Fruit fly (Drosophila melanogaster) whole organism, embryonic: ENCODE results near the gene Ubi-p63E.

ENCODE experiments used
- Bdp1 ChIP-seq: fragments of 200-800 bp; sonication (Bioruptor generic); optimal IDR thresholded peaks from 3 replicates; lab custom pipeline; 2016; ENCODE audit warnings: missing biosample characterization, missing genetic modification characterization
- CG10147 ChIP-seq: fragments of 200-800 bp; sonication (Bioruptor generic); optimal IDR thresholded peaks from 2 replicates; lab custom pipeline; 2019; ENCODE audit warnings: missing biosample characterization, mild to moderate bottlenecking, missing genetic modification characterization, moderate library complexity
- CG11398 ChIP-seq: fragments of 200-800 bp; sonication (Bioruptor generic); optimal IDR thresholded peaks from 2 replicates; lab custom pipeline; 2016; ENCODE audit warnings: missing biosample characterization, missing genetic modification characterization
- CG11695 ChIP-seq: fragments of 200-800 bp; sonication (Bioruptor generic); IDR thresholded peaks from 3 replicates; pipeline ENCODE4 v1.3.6; 2022; ENCODE audit warnings: missing biosample characterization, missing genetic modification characterization
- CG13424 ChIP-seq: fragments of 200-800 bp; sonication (Bioruptor generic); optimal IDR thresholded peaks from 2 replicates; lab custom pipeline; 2019; ENCODE audit warnings: missing biosample characterization, mild to moderate bottlenecking, missing genetic modification characterization, moderate library complexity
- CG1832 ChIP-seq: fragments of 200-800 bp; sonication (Bioruptor generic); optimal IDR thresholded peaks from 2 replicates; lab custom pipeline; 2017; ENCODE audit warnings: missing biosample characterization, mild to moderate bottlenecking, missing genetic modification characterization, inconsistent platforms
- CG18599 ChIP-seq: fragments of 200-800 bp; sonication (Bioruptor generic); optimal IDR thresholded peaks from 3 replicates; lab custom pipeline; 2017; ENCODE audit warnings: missing biosample characterization, missing genetic modification characterization, mild to moderate bottlenecking, moderate library complexity, missing genetic modification reagents
- CG30403 ChIP-seq: fragments of 200-800 bp; sonication (Bioruptor generic); optimal IDR thresholded peaks from 3 replicates; lab custom pipeline; 2016; ENCODE audit warnings: missing biosample characterization, missing genetic modification characterization
- CG4617 ChIP-seq: fragments of 200-800 bp; sonication (Bioruptor generic); optimal IDR thresholded peaks from 3 replicates; lab custom pipeline; 2016; ENCODE audit warnings: missing biosample characterization, missing genetic modification characterization, borderline replicate concordance
- CG4820 ChIP-seq: fragments of 200-800 bp; sonication (Bioruptor generic); optimal IDR thresholded peaks from 3 replicates; lab custom pipeline; 2016; ENCODE audit warnings: missing biosample characterization, missing genetic modification characterization
- CG6272 ChIP-seq: fragments of 200-800 bp; sonication (Bioruptor generic); IDR thresholded peaks from 2 replicates; pipeline ENCODE4 v1.3.6; 2022; ENCODE audit warnings: missing biosample characterization, missing genetic modification characterization
- CG6654 ChIP-seq: fragments of 200-800 bp; sonication (Bioruptor generic); optimal IDR thresholded peaks from 2 replicates; lab custom pipeline; 2017; ENCODE audit warnings: missing biosample characterization, mild to moderate bottlenecking, missing genetic modification characterization
- CG6683 ChIP-seq: fragments of 200-800 bp; sonication (Bioruptor generic); optimal IDR thresholded peaks from 2 replicates; lab custom pipeline; 2017; ENCODE audit warnings: missing biosample characterization, mild to moderate bottlenecking, missing genetic modification characterization, missing genetic modification reagents
- CG7928 ChIP-seq: fragments of 200-800 bp; sonication (Bioruptor generic); optimal IDR thresholded peaks from 2 replicates; lab custom pipeline; 2017; ENCODE audit warnings: missing biosample characterization, mild to moderate bottlenecking, missing genetic modification characterization
- CG9437 ChIP-seq: fragments of 200-800 bp; sonication (Bioruptor generic); optimal IDR thresholded peaks from 2 replicates; lab custom pipeline; 2018; ENCODE audit warnings: missing biosample characterization, mild to moderate bottlenecking, missing genetic modification characterization
- Ets97D ChIP-seq: fragments of 200-800 bp; sonication (Bioruptor generic); optimal IDR thresholded peaks from 3 replicates; lab custom pipeline; 2016; ENCODE audit warnings: missing biosample characterization, missing genetic modification characterization
- GATAe ChIP-seq: fragments of 200-800 bp; sonication (Bioruptor generic); conservative IDR thresholded peaks from 2 replicates; pipeline ENCODE4 v1.3.6; 2022; ENCODE audit warnings: missing biosample characterization, missing genetic modification characterization
- Gsc ChIP-seq: fragments of 200-800 bp; sonication (Bioruptor generic); IDR thresholded peaks from 2 replicates; pipeline ENCODE4 v1.3.6; 2022; ENCODE audit warnings: missing biosample characterization, missing genetic modification characterization
- Hand ChIP-seq: fragments of 200-800 bp; sonication (Bioruptor generic); optimal IDR thresholded peaks from 2 replicates; lab custom pipeline; 2017; ENCODE audit warnings: mild to moderate bottlenecking, missing biosample characterization, missing genetic modification reagents, missing genetic modification characterization
- HmgD ChIP-seq: fragments of 200-800 bp; sonication (Bioruptor generic); optimal IDR thresholded peaks from 3 replicates; lab custom pipeline; 2016; ENCODE audit warnings: missing biosample characterization, missing genetic modification characterization
- Hr78 ChIP-seq, 2 experiments: fragments of 200-800 bp in 1 of 2; fragments of >200 bp in 1 of 2; sonication (Bioruptor generic) in 1 of 2; optimal IDR thresholded peaks; 2 replicates each; lab custom pipeline; 2017 to 2019; ENCODE audit warnings: missing biosample characterization in 2 of 2, missing genetic modification characterization in 2 of 2, mild to moderate bottlenecking in 1 of 2, moderate library complexity in 1 of 2
- Kr ChIP-seq: fragments of 200-800 bp; sonication (Bioruptor generic); optimal IDR thresholded peaks from 2 replicates; lab custom pipeline; 2017; ENCODE audit warnings: missing biosample characterization, mild to moderate bottlenecking, missing genetic modification characterization
- MBD-R2 ChIP-seq: fragments of 200-800 bp; sonication (Bioruptor generic); IDR thresholded peaks from 2 replicates; pipeline ENCODE4 v1.3.6; 2022; ENCODE audit warnings: missing biosample characterization, missing genetic modification characterization
- NfI ChIP-seq: fragments of 200-800 bp; sonication (Bioruptor generic); optimal IDR thresholded peaks from 3 replicates; lab custom pipeline; 2018; ENCODE audit warnings: missing biosample characterization, mild to moderate bottlenecking, missing genetic modification characterization, moderate library complexity
- Optix ChIP-seq: fragments of 200-800 bp; sonication (Bioruptor generic); IDR thresholded peaks from 3 replicates; pipeline ENCODE4 v1.3.6; 2022; ENCODE audit warnings: missing biosample characterization, missing genetic modification characterization
- Vsx1 ChIP-seq: fragments of 200-800 bp; sonication (Bioruptor generic); optimal IDR thresholded peaks from 2 replicates; lab custom pipeline; 2017; ENCODE audit warnings: missing biosample characterization, mild to moderate bottlenecking, missing genetic modification characterization, missing genetic modification reagents
- YL-1 ChIP-seq: fragments of 200-800 bp; sonication (Bioruptor generic); optimal IDR thresholded peaks from 3 replicates; lab custom pipeline; 2017; ENCODE audit warnings: missing biosample characterization, mild to moderate bottlenecking, missing genetic modification characterization
- ara ChIP-seq: fragments of 200-800 bp; sonication (Bioruptor generic); IDR thresholded peaks from 2 replicates; pipeline ENCODE4 v1.3.6; 2022; ENCODE audit warnings: missing biosample characterization, missing genetic modification characterization
- ase ChIP-seq: fragments of 200-800 bp; sonication (Bioruptor generic); IDR thresholded peaks from 3 replicates; pipeline ENCODE4 v1.3.6; 2022; ENCODE audit warnings: missing biosample characterization, missing genetic modification characterization
- cg ChIP-seq: fragments of 200-800 bp; sonication (Bioruptor generic); optimal IDR thresholded peaks from 3 replicates; lab custom pipeline; 2019; ENCODE audit warnings: missing biosample characterization, mild to moderate bottlenecking, missing genetic modification characterization, moderate library complexity
- dimm ChIP-seq: fragments of 200-800 bp; sonication (Bioruptor generic); IDR thresholded peaks from 2 replicates; pipeline ENCODE4 v1.3.6; 2022; ENCODE audit warnings: missing biosample characterization, missing genetic modification characterization
- esg ChIP-seq: fragments of 200-800 bp; sonication (Bioruptor generic); conservative IDR thresholded peaks from 2 replicates; pipeline ENCODE4 v1.3.6; 2022; ENCODE audit warnings: missing biosample characterization, missing genetic modification characterization
- ewg ChIP-seq: fragments of 200-800 bp; sonication (Bioruptor generic); optimal IDR thresholded peaks from 3 replicates; lab custom pipeline; 2017; ENCODE audit warnings: mild to moderate bottlenecking, missing biosample characterization, missing genetic modification reagents, missing genetic modification characterization
- fd64A ChIP-seq: fragments of 200-800 bp; sonication (Bioruptor generic); optimal IDR thresholded peaks from 3 replicates; lab custom pipeline; 2018; ENCODE audit warnings: missing biosample characterization, mild to moderate bottlenecking, missing genetic modification characterization
- grau ChIP-seq: fragments of 200-800 bp; optimal IDR thresholded peaks from 3 replicates; lab custom pipeline; 2019; ENCODE audit warnings: missing biosample characterization, mild to moderate bottlenecking, missing genetic modification characterization, moderate library complexity
- ind ChIP-seq: fragments of 200-800 bp; sonication (Bioruptor generic); optimal IDR thresholded peaks from 3 replicates; lab custom pipeline; 2016; ENCODE audit warnings: missing biosample characterization, missing genetic modification characterization
- inv ChIP-seq: fragments of 200-800 bp; sonication (Bioruptor generic); IDR thresholded peaks from 2 replicates; pipeline ENCODE4 v1.3.6; 2022; ENCODE audit warnings: missing biosample characterization, missing genetic modification characterization; ENCODE audit not compliant: partially characterized antibody
- ken ChIP-seq: fragments of 200-800 bp; sonication (Bioruptor generic); IDR thresholded peaks from 3 replicates; pipeline ENCODE4 v1.3.6; 2022; ENCODE audit warnings: missing biosample characterization, missing genetic modification characterization
- lab ChIP-seq: fragments of 200-800 bp; sonication (Bioruptor generic); optimal IDR thresholded peaks from 3 replicates; lab custom pipeline; 2017; ENCODE audit warnings: missing biosample characterization, missing genetic modification characterization, mild to moderate bottlenecking, moderate library complexity, missing genetic modification reagents
- lbe ChIP-seq: fragments of 200-800 bp; sonication (Bioruptor generic); optimal IDR thresholded peaks from 2 replicates; lab custom pipeline; 2016; ENCODE audit warnings: missing biosample characterization, mild to moderate bottlenecking, missing genetic modification characterization
- lov ChIP-seq, 2 experiments: fragments of 200-800 bp in 1 of 2; fragments of >200 bp in 1 of 2; sonication (Bioruptor generic) in 1 of 2; IDR thresholded peaks in 1 of 2; optimal IDR thresholded peaks in 1 of 2; 2 replicates in 1 of 2; 3 replicates in 1 of 2; pipeline versions ENCODE4 v1.3.6 to Lab custom; 2017 to 2022; ENCODE audit warnings: missing biosample characterization in 1 of 2, missing genetic modification characterization in 1 of 2
- oc ChIP-seq: fragments of 200-800 bp; sonication (Bioruptor generic); optimal IDR thresholded peaks from 2 replicates; lab custom pipeline; 2018; ENCODE audit warnings: missing biosample characterization, mild to moderate bottlenecking, missing genetic modification characterization, moderate library complexity
- repo ChIP-seq: fragments of 200-800 bp; sonication (Bioruptor generic); optimal IDR thresholded peaks from 2 replicates; lab custom pipeline; 2016; ENCODE audit warnings: missing biosample characterization, missing genetic modification characterization
- row ChIP-seq: fragments of 200-800 bp; sonication (Bioruptor generic); IDR thresholded peaks from 3 replicates; pipeline ENCODE4 v1.3.6; 2022; ENCODE audit warnings: missing biosample characterization, missing genetic modification characterization
- sisA ChIP-seq: fragments of 200-800 bp; sonication (Bioruptor generic); IDR thresholded peaks from 2 replicates; pipeline ENCODE4 v1.3.6; 2022; ENCODE audit warnings: missing biosample characterization, missing genetic modification characterization
- ttk ChIP-seq: fragments of 200-800 bp; sonication (Bioruptor generic); IDR thresholded peaks from 2 replicates; pipeline ENCODE4 v2.1.2; 2022; ENCODE audit warnings: missing biosample characterization, missing genetic modification characterization
- zfh1 ChIP-seq: fragments of 200-800 bp; sonication (Bioruptor generic); IDR thresholded peaks from 3 replicates; pipeline ENCODE4 v1.3.6; 2022; ENCODE audit warnings: missing biosample characterization, missing genetic modification characterization

Ubi-p63E gene

dm6 chr3L:3862504-3863380 lies 40.2 kb downstream of the Ubi-p63E start (continued):
- TF ChIP-seq CG6683 (GFP tag; lab: Kevin White, UChicago) = no peak
- TF ChIP-seq CG1832 (GFP tag; lab: Kevin White, UChicago) = no peak
- TF ChIP-seq ara (GFP tag; lab: Robert Waterston, UW) = peak; percentile 67
- TF ChIP-seq fd64A (GFP tag; lab: Kevin White, UChicago) = peak; percentile 27
- TF ChIP-seq CG13424 = peak; percentile 73
- TF ChIP-seq lab (GFP tag; lab: Kevin White, UChicago) = peak; percentile 37
- peak; percentile 37 for TF ChIP-seq CG6654 (GFP tag; lab: Kevin White, UChicago)
- TF ChIP-seq oc (tag; lab: Kevin White, UChicago) = no peak
- TF ChIP-seq sisA = peak; percentile 69
- TF ChIP-seq dimm = no peak
- TF ChIP-seq lov (optimal IDR thresholded peaks at IDR 0.05; lab: Kevin White, UChicago) = no peak
- TF ChIP-seq lov (GFP tag; IDR thresholded peaks at IDR 0.05; lab: Robert Waterston, UW) = peak; percentile 73; the same call in 1 of the 3 replicates
- TF ChIP-seq Kr = no peak
- TF ChIP-seq MBD-R2 (GFP tag; lab: Robert Waterston, UW) = no peak
- TF ChIP-seq esg = peak; percentile 55
- TF ChIP-seq ken (GFP tag; lab: Robert Waterston, UW) = no peak
- TF ChIP-seq CG6272 (GFP tag; lab: Robert Waterston, UW) = no peak
- TF ChIP-seq ase = no peak
- peak; percentile 31; the same call in 1 of the 3 replicates for TF ChIP-seq Optix (GFP tag; lab: Robert Waterston, UW)
- no peak for TF ChIP-seq inv (GFP tag; lab: Robert Waterston, UW)
- TF ChIP-seq Hand = no peak
- no peak for TF ChIP-seq HmgD (GFP tag; lab: Kevin White, UChicago)
- TF ChIP-seq Bdp1 (GFP tag; lab: Kevin White, UChicago) = peak; percentile 39
- TF ChIP-seq Vsx1 (GFP tag; lab: Kevin White, UChicago) = no peak
- TF ChIP-seq GATAe = no peak
- 0 out of 3 replicates have a peak, but pooled peaks have one; percentile 54 for TF ChIP-seq CG11695 (GFP tag; lab: Robert Waterston, UW)
- TF ChIP-seq ttk (GFP tag; lab: Robert Waterston, UW) = peak; percentile 48; the same call in 1 of the 2 replicates
- TF ChIP-seq CG10147 (GFP tag; lab: Kevin White, UChicago) = no peak
- TF ChIP-seq grau (tag; lab: Kevin White, UChicago) = peak; percentile 72
- TF ChIP-seq CG30403 (GFP tag; lab: Kevin White, UChicago) = peak; percentile 35
- peak; percentile 55 for TF ChIP-seq ewg (GFP tag; lab: Kevin White, UChicago)
- peak in 1 of 2 experiments; percentile 56 for TF ChIP-seq Hr78 (GFP tag; optimal IDR thresholded peaks at IDR 0.05; lab: Kevin White, UChicago)
- TF ChIP-seq CG4617 = peak; percentile 8
- peak; percentile 80 for TF ChIP-seq CG4820 (GFP tag; lab: Kevin White, UChicago)
- peak; percentile 52 for TF ChIP-seq CG18599 (GFP tag; lab: Kevin White, UChicago)
- TF ChIP-seq cg (GFP tag; lab: Kevin White, UChicago) = peak; percentile 33
- TF ChIP-seq YL-1 (GFP tag; lab: Kevin White, UChicago) = no peak
- TF ChIP-seq row = peak; percentile 74
- TF ChIP-seq CG11398 (GFP tag; lab: Kevin White, UChicago) = peak; percentile 72
- TF ChIP-seq CG9437 = peak; percentile 46
- TF ChIP-seq ind (GFP tag; lab: Kevin White, UChicago) = peak; percentile 43
- TF ChIP-seq repo = peak; percentile 14
- peak; percentile 76; the same call in 2 of the 3 replicates for TF ChIP-seq zfh1 (GFP tag; lab: Robert Waterston, UW)
- TF ChIP-seq NfI (GFP tag; lab: Kevin White, UChicago) = peak; percentile 41
- TF ChIP-seq CG7928 = no peak
- no peak for TF ChIP-seq lbe (GFP tag; lab: Kevin White, UChicago)
- TF ChIP-seq Gsc (GFP tag; lab: Robert Waterston, UW) = 0 out of 2 replicates have a peak, but pooled peaks have one; percentile 16
- TF ChIP-seq Ets97D (GFP tag; lab: Kevin White, UChicago) = no peak
